Worm (Caenorhabditis elegans) whole organism, early embryonic: ENCODE measurements around the gene H03G16.6.

Experiments
- B0310.2 ChIP-seq: sonication (generic microtip); optimal IDR thresholded peaks from 2 replicates; lab custom pipeline; 2016; ENCODE audit warnings: mild to moderate bottlenecking, missing genetic modification characterization, missing compliant biosample characterization
- ama-1 ChIP-seq: fragments of 150-350 bp; optimal IDR thresholded peaks from 2 replicates; lab custom pipeline; 2014
- ceh-36 ChIP-seq: sonication (generic microtip); optimal IDR thresholded peaks from 2 replicates; lab custom pipeline; 2016; ENCODE audit warnings: missing genetic modification characterization, inconsistent platforms, missing compliant biosample characterization
- ets-7 ChIP-seq: sonication (generic microtip); optimal IDR thresholded peaks from 2 replicates; lab custom pipeline; 2016; ENCODE audit warnings: missing genotype, missing genetic modification characterization, missing compliant biosample characterization
- flt-1 ChIP-seq: fragments of 200-800 bp; sonication (Bioruptor generic); IDR thresholded peaks from 2 replicates; pipeline ENCODE4 v1.3.6; 2022; ENCODE audit warnings: missing genetic modification characterization, missing compliant biosample characterization
- hmbx-1 ChIP-seq: sonication (generic microtip); optimal IDR thresholded peaks from 2 replicates; lab custom pipeline; 2016; ENCODE audit warnings: mild to moderate bottlenecking, missing genetic modification characterization, missing compliant biosample characterization
- hmg-4 ChIP-seq: fragments of 200-800 bp; sonication (Bioruptor generic); optimal IDR thresholded peaks from 2 replicates; lab custom pipeline; 2018; ENCODE audit warnings: mild to moderate bottlenecking, missing genetic modification characterization, missing compliant biosample characterization
- pes-1 ChIP-seq: fragments of 200-800 bp; sonication (Bioruptor generic); IDR thresholded peaks from 2 replicates; pipeline ENCODE4 v1.3.6; 2022; ENCODE audit warnings: missing genetic modification reagents, missing genetic modification characterization, missing compliant biosample characterization
- sea-1 ChIP-seq: fragments of 200-800 bp; sonication (Bioruptor generic); conservative IDR thresholded peaks from 2 replicates; pipeline ENCODE4 v1.3.6; 2022; ENCODE audit warnings: missing genetic modification characterization, missing compliant biosample characterization
- tbx-11 ChIP-seq: fragments of 200-800 bp; sonication (Bioruptor generic); IDR thresholded peaks from 2 replicates; pipeline ENCODE4 v1.3.6; 2022; ENCODE audit warnings: missing genetic modification characterization, missing compliant biosample characterization
- tbx-37 ChIP-seq: fragments of 200-800 bp; sonication (Bioruptor generic); conservative IDR thresholded peaks from 2 replicates; pipeline ENCODE4 v1.3.6; 2022; ENCODE audit warnings: missing genetic modification reagents, missing genetic modification characterization, missing compliant biosample characterization

DNA sequence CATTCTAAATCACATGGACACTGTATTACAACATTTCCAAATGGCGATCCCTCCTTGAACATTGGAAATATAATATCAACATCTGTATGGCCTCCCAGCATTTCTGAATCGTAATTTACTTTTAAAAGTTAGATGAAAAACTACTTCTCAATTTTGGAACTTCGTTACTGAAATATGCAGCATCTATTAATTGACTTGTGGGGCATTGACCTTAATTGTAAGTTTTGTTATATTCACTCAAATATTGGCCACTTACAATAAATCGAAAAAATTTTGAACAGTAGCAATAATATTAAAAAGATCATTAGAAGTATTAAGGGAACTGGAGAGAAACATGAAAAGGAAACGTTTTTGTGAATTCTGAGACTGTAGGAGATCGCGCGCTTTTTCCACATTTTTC is 16.8 kb downstream of the H03G16.6 start, which contains the start of gene mam-6:
- TF ChIP-seq ama-1 = no peak
- TF ChIP-seq hmg-4 (GFP tag; lab: Kevin White, UChicago) = no peak
- TF ChIP-seq tbx-37 (GFP tag; lab: Robert Waterston, UW) = no peak
- TF ChIP-seq pes-1 = no peak
- TF ChIP-seq tbx-11 = no peak
- no peak for TF ChIP-seq ceh-36 (tag; lab: Kevin White, UChicago)
- no peak for TF ChIP-seq sea-1 (GFP tag; lab: Robert Waterston, UW)
- no peak for TF ChIP-seq flt-1 (GFP tag; lab: Robert Waterston, UW)
- TF ChIP-seq B0310.2 (tag; lab: Kevin White, UChicago) = no peak
- TF ChIP-seq hmbx-1 = no peak
- no peak for TF ChIP-seq ets-7
